Fruit fly (Drosophila melanogaster) whole organism, embryonic: ENCODE measurements around the gene CatB.

Source experiments
- Adf1 ChIP-seq: fragments of 200-800 bp; sonication (Bioruptor generic); IDR thresholded peaks from 2 replicates; pipeline ENCODE4 v1.3.6; 2022; ENCODE audit warnings: missing biosample characterization, missing genetic modification characterization
- Antp ChIP-seq: fragments of 200-800 bp; sonication (Bioruptor generic); optimal IDR thresholded peaks from 3 replicates; lab custom pipeline; 2016; ENCODE audit warnings: missing biosample characterization, missing genetic modification characterization
- BEAF-32 ChIP-seq: fragments of 200-800 bp; sonication (Bioruptor generic); optimal IDR thresholded peaks from 3 replicates; lab custom pipeline; 2017; ENCODE audit warnings: missing biosample characterization, missing genetic modification characterization, mild to moderate bottlenecking, moderate library complexity, missing genetic modification reagents
- Blimp-1 ChIP-seq: fragments of 200-800 bp; sonication (Bioruptor generic); optimal IDR thresholded peaks from 3 replicates; lab custom pipeline; 2018; ENCODE audit warnings: missing biosample characterization, missing genetic modification characterization, mild to moderate bottlenecking, moderate library complexity, missing genetic modification reagents
- CG10209 ChIP-seq: fragments of 200-800 bp; sonication (Bioruptor generic); optimal IDR thresholded peaks from 3 replicates; lab custom pipeline; 2017; ENCODE audit warnings: missing biosample characterization, mild to moderate bottlenecking, missing genetic modification characterization, missing genetic modification reagents
- CG10321 ChIP-seq: fragments of 200-800 bp; sonication (Bioruptor generic); IDR thresholded peaks from 2 replicates; pipeline ENCODE4 v1.3.6; 2022; ENCODE audit warnings: missing biosample characterization, missing genetic modification characterization
- CG10979 ChIP-seq: fragments of 200-800 bp; sonication (Bioruptor generic); optimal IDR thresholded peaks from 2 replicates; lab custom pipeline; 2018; ENCODE audit warnings: missing biosample characterization, mild to moderate bottlenecking, missing genetic modification characterization, moderate library complexity
- CG12071 ChIP-seq: fragments of 200-800 bp; sonication (Bioruptor generic); optimal IDR thresholded peaks from 3 replicates; lab custom pipeline; 2018; ENCODE audit warnings: missing biosample characterization, mild to moderate bottlenecking, missing genetic modification characterization
- CG12236 ChIP-seq: fragments of 200-800 bp; sonication (Bioruptor generic); optimal IDR thresholded peaks from 2 replicates; lab custom pipeline; 2016; ENCODE audit warnings: missing biosample characterization, missing genetic modification characterization
- CG13287 ChIP-seq: fragments of 200-800 bp; sonication (Bioruptor generic); IDR thresholded peaks from 2 replicates; pipeline ENCODE4 v1.3.6; 2022; ENCODE audit warnings: missing biosample characterization, missing genetic modification characterization; ENCODE audit not compliant: partially characterized antibody
- CG13296 ChIP-seq: fragments of 200-800 bp; sonication (Bioruptor generic); optimal IDR thresholded peaks from 3 replicates; lab custom pipeline; 2018; ENCODE audit warnings: missing biosample characterization, mild to moderate bottlenecking, missing genetic modification characterization
- CG13424 ChIP-seq: fragments of 200-800 bp; sonication (Bioruptor generic); optimal IDR thresholded peaks from 2 replicates; lab custom pipeline; 2019; ENCODE audit warnings: missing biosample characterization, mild to moderate bottlenecking, missing genetic modification characterization, moderate library complexity
- CG17385 ChIP-seq: fragments of 200-800 bp; sonication (Bioruptor generic); optimal IDR thresholded peaks from 3 replicates; lab custom pipeline; 2018; ENCODE audit warnings: missing biosample characterization, mild to moderate bottlenecking, missing genetic modification characterization
- CG2129 ChIP-seq: fragments of 200-800 bp; sonication (Bioruptor generic); IDR thresholded peaks from 2 replicates; pipeline ENCODE4 v1.3.6; 2022; ENCODE audit warnings: missing biosample characterization, missing genetic modification characterization; ENCODE audit not compliant: partially characterized antibody
- CG2889 ChIP-seq: fragments of 200-800 bp; sonication (Bioruptor generic); IDR thresholded peaks from 3 replicates; pipeline ENCODE4 v1.3.6; 2022; ENCODE audit warnings: missing biosample characterization, missing genetic modification characterization
- CG3281 ChIP-seq: fragments of 200-800 bp; sonication (Bioruptor generic); optimal IDR thresholded peaks from 3 replicates; lab custom pipeline; 2017; ENCODE audit warnings: missing biosample characterization, mild to moderate bottlenecking, missing genetic modification characterization
- CG4820 ChIP-seq: fragments of 200-800 bp; sonication (Bioruptor generic); optimal IDR thresholded peaks from 3 replicates; lab custom pipeline; 2016; ENCODE audit warnings: missing biosample characterization, missing genetic modification characterization
- CG8359 ChIP-seq: fragments of 200-800 bp; sonication (Bioruptor generic); optimal IDR thresholded peaks from 2 replicates; lab custom pipeline; 2017; ENCODE audit warnings: missing biosample characterization, mild to moderate bottlenecking, missing genetic modification characterization, borderline replicate concordance
- CG9609 ChIP-seq: fragments of 200-800 bp; sonication (Bioruptor generic); optimal IDR thresholded peaks from 3 replicates; lab custom pipeline; 2016; ENCODE audit warnings: missing biosample characterization, missing genetic modification characterization
- CTCF ChIP-seq: fragments of 200-800 bp; sonication (Bioruptor generic); optimal IDR thresholded peaks from 2 replicates; lab custom pipeline; 2017; ENCODE audit warnings: missing biosample characterization, mild to moderate bottlenecking, missing genetic modification characterization, moderate library complexity
- D19B ChIP-seq: fragments of 200-800 bp; sonication (Bioruptor generic); optimal IDR thresholded peaks from 2 replicates; lab custom pipeline; 2017; ENCODE audit warnings: missing biosample characterization, mild to moderate bottlenecking, missing genetic modification characterization
- Dfd ChIP-seq, 2 experiments: fragments of >200 bp; optimal IDR thresholded peaks; 2 replicates each; lab custom pipeline; 2017; ENCODE audit warnings: missing biosample characterization in 2 of 2, missing genetic modification characterization in 2 of 2
- HLH3B ChIP-seq: fragments of 200-800 bp; sonication (Bioruptor generic); IDR thresholded peaks from 2 replicates; pipeline ENCODE4 v1.3.6; 2022; ENCODE audit warnings: missing biosample characterization, missing genetic modification characterization
- HLH54F ChIP-seq: fragments of 200-800 bp; sonication (Bioruptor generic); optimal IDR thresholded peaks from 3 replicates; lab custom pipeline; 2016; ENCODE audit warnings: missing biosample characterization, missing genetic modification characterization
- Hr39 ChIP-seq: fragments of >200 bp; optimal IDR thresholded peaks from 2 replicates; lab custom pipeline; 2017
- Hr51 ChIP-seq, 2 experiments: fragments of 200-800 bp; sonication (Bioruptor generic); optimal IDR thresholded peaks; 2 replicates in 1 of 2; 3 replicates in 1 of 2; lab custom pipeline; 2016 to 2018; ENCODE audit warnings: missing biosample characterization in 2 of 2, missing genetic modification characterization in 2 of 2, mild to moderate bottlenecking in 1 of 2, moderate library complexity in 1 of 2
- Mes4 ChIP-seq: fragments of 200-800 bp; sonication (Bioruptor generic); optimal IDR thresholded peaks from 2 replicates; lab custom pipeline; 2016; ENCODE audit warnings: missing biosample characterization, missing genetic modification characterization
- Side ChIP-seq: fragments of 200-800 bp; sonication (Bioruptor generic); optimal IDR thresholded peaks from 2 replicates; lab custom pipeline; 2016; ENCODE audit warnings: missing biosample characterization, missing genetic modification characterization
- Trl ChIP-seq, 3 experiments: fragments of >200 bp in 2 of 3; fragments of 200-800 bp in 1 of 3; sonication (Bioruptor generic) in 1 of 3; optimal IDR thresholded peaks; 2 replicates in 1 of 3; 3 replicates in 2 of 3; lab custom pipeline; 2016 to 2017; ENCODE audit warnings: missing biosample characterization in 1 of 3, missing genetic modification characterization in 1 of 3
- Xrp1 ChIP-seq: fragments of 200-800 bp; sonication (Bioruptor generic); IDR thresholded peaks from 2 replicates; pipeline ENCODE4 v1.3.6; 2022; ENCODE audit warnings: missing biosample characterization, missing genetic modification characterization
- YL-1 ChIP-seq: fragments of 200-800 bp; sonication (Bioruptor generic); optimal IDR thresholded peaks from 3 replicates; lab custom pipeline; 2017; ENCODE audit warnings: missing biosample characterization, mild to moderate bottlenecking, missing genetic modification characterization
- ci ChIP-seq: fragments of 200-800 bp; sonication (Bioruptor generic); IDR thresholded peaks from 3 replicates; pipeline ENCODE4 v1.3.6; 2022; ENCODE audit warnings: missing biosample characterization, missing genetic modification characterization
- ems ChIP-seq: fragments of 200-800 bp; sonication (Bioruptor generic); optimal IDR thresholded peaks from 3 replicates; lab custom pipeline; 2016; ENCODE audit warnings: missing biosample characterization, missing genetic modification characterization
- en ChIP-seq: fragments of 200-800 bp; sonication (Bioruptor generic); optimal IDR thresholded peaks from 2 replicates; lab custom pipeline; 2016; ENCODE audit warnings: missing biosample characterization, missing genetic modification characterization
- fd102C ChIP-seq: fragments of 200-800 bp; sonication (Bioruptor generic); optimal IDR thresholded peaks from 2 replicates; lab custom pipeline; 2018; ENCODE audit warnings: missing biosample characterization, mild to moderate bottlenecking, missing genetic modification characterization, moderate library complexity
- gcm ChIP-seq: fragments of 200-800 bp; sonication (Bioruptor generic); optimal IDR thresholded peaks from 2 replicates; lab custom pipeline; 2019; ENCODE audit warnings: missing biosample characterization, mild to moderate bottlenecking, missing genetic modification characterization, moderate library complexity
- gsb-n ChIP-seq: fragments of 200-800 bp; sonication (Bioruptor generic); optimal IDR thresholded peaks from 3 replicates; lab custom pipeline; 2018; ENCODE audit warnings: missing biosample characterization, mild to moderate bottlenecking, missing genetic modification characterization
- her ChIP-seq: fragments of 200-800 bp; sonication (Bioruptor generic); optimal IDR thresholded peaks from 2 replicates; lab custom pipeline; 2016; ENCODE audit warnings: missing biosample characterization, missing genetic modification characterization
- insv ChIP-seq, 2 experiments: fragments of 200-800 bp; sonication (Bioruptor generic); optimal IDR thresholded peaks; 3 replicates each; lab custom pipeline; 2016 to 2018; ENCODE audit warnings: missing biosample characterization in 2 of 2, missing genetic modification characterization in 2 of 2
- lilli ChIP-seq: fragments of 200-800 bp; sonication (Bioruptor generic); optimal IDR thresholded peaks from 3 replicates; lab custom pipeline; 2016; ENCODE audit warnings: missing biosample characterization, missing genetic modification characterization
- lmd ChIP-seq: fragments of 200-800 bp; sonication (Bioruptor generic); IDR thresholded peaks from 2 replicates; pipeline ENCODE4 v1.3.6; 2022; ENCODE audit warnings: missing biosample characterization, missing genetic modification characterization
- onecut ChIP-seq: fragments of 200-800 bp; sonication (Bioruptor generic); IDR thresholded peaks from 2 replicates; pipeline ENCODE4 v1.3.6; 2022; ENCODE audit warnings: missing biosample characterization, missing genetic modification characterization
- sc ChIP-seq, 3 experiments: fragments of >200 bp in 2 of 3; fragments of 200-800 bp in 1 of 3; sonication (Bioruptor generic) in 1 of 3; optimal IDR thresholded peaks; 2 replicates in 2 of 3; 3 replicates in 1 of 3; lab custom pipeline; 2017; ENCODE audit warnings: mild to moderate bottlenecking in 1 of 3, missing biosample characterization in 1 of 3, missing genetic modification characterization in 1 of 3, missing genetic modification reagents in 1 of 3
- sima ChIP-seq: fragments of 200-800 bp; sonication (Bioruptor generic); optimal IDR thresholded peaks from 2 replicates; lab custom pipeline; 2016; ENCODE audit warnings: missing biosample characterization, missing genetic modification characterization
- toy ChIP-seq: fragments of 200-800 bp; sonication (Bioruptor generic); IDR thresholded peaks from 2 replicates; pipeline ENCODE4 v1.3.6; 2022; ENCODE audit warnings: missing biosample characterization, missing genetic modification characterization
- tx ChIP-seq: fragments of 200-800 bp; sonication (Bioruptor generic); optimal IDR thresholded peaks from 2 replicates; lab custom pipeline; 2016; ENCODE audit warnings: missing biosample characterization, missing genetic modification characterization
- wek ChIP-seq: fragments of 200-800 bp; sonication (Bioruptor generic); optimal IDR thresholded peaks from 3 replicates; lab custom pipeline; 2018; ENCODE audit warnings: missing biosample characterization, mild to moderate bottlenecking, missing genetic modification characterization, moderate library complexity
- wor ChIP-seq: fragments of 200-800 bp; sonication (Bioruptor generic); IDR thresholded peaks from 2 replicates; pipeline ENCODE4 v1.3.6; 2022; ENCODE audit warnings: missing biosample characterization, missing genetic modification characterization
- zf30C ChIP-seq: fragments of 200-800 bp; sonication (Bioruptor generic); optimal IDR thresholded peaks from 3 replicates; lab custom pipeline; 2018; ENCODE audit warnings: missing biosample characterization, mild to moderate bottlenecking, missing genetic modification characterization

The CatB gene

dm6 chr2L:8717618-8718336 is 12.4 kb downstream of the CatB start (continued):
- TF ChIP-seq CG13287 (GFP tag; lab: Robert Waterston, UW) (peak; percentile 61), Trl (optimal IDR thresholded peaks at IDR 0.05; lab: Kevin White, UChicago) (peak; percentile 85 to 95), Trl (GFP tag; optimal IDR thresholded peaks at IDR 0.05; lab: Kevin White, UChicago) (no peak), sc (optimal IDR thresholded peaks at IDR 0.05; lab: Kevin White, UChicago) (no peak), sc (GFP tag; optimal IDR thresholded peaks at IDR 0.05; lab: Kevin White, UChicago) (peak; percentile 74), toy (peak; percentile 72; the same call in 1 of the 2 replicates), ems (GFP tag; lab: Kevin White, UChicago) (no peak), CG9609 (GFP tag; lab: Kevin White, UChicago) (peak; percentile 29), CG10209 (GFP tag; lab: Kevin White, UChicago) (peak; percentile 94), lmd (GFP tag; lab: Robert Waterston, UW) (peak; percentile 90), CG12236 (GFP tag; lab: Kevin White, UChicago) (peak; percentile 33), Hr39 (lab: Kevin White, UChicago) (no peak), CG8359 (GFP tag; lab: Kevin White, UChicago) (peak; percentile 54), CG13424 (peak; percentile 93), Adf1 (GFP tag; lab: Robert Waterston, UW) (peak; percentile 64), BEAF-32 (GFP tag; lab: Kevin White, UChicago) (no peak), CG2889 (GFP tag; lab: Robert Waterston, UW) (peak; percentile 41; the same call in 1 of the 3 replicates), fd102C (GFP tag; lab: Kevin White, UChicago) (no peak), Hr51 (GFP tag; optimal IDR thresholded peaks at IDR 0.05; lab: Kevin White, UChicago) (peak; percentile 60 to 96), YL-1 (GFP tag; lab: Kevin White, UChicago) (peak; percentile 85), en (peak; percentile 21), CG13296 (GFP tag; lab: Kevin White, UChicago) (peak; percentile 91), wek (peak; percentile 73), Xrp1 (GFP tag; lab: Robert Waterston, UW) (peak; percentile 80), tx (peak; percentile 37), insv (GFP tag; optimal IDR thresholded peaks at IDR 0.05; lab: Kevin White, UChicago) (peak in 1 of 2 experiments; percentile 68), CG2129 (GFP tag; lab: Robert Waterston, UW) (no peak), sima (GFP tag; lab: Kevin White, UChicago) (peak; percentile 49), D19B (GFP tag; lab: Kevin White, UChicago) (peak; percentile 85), lilli (GFP tag; lab: Kevin White, UChicago) (peak; percentile 86), CG12071 (GFP tag; lab: Kevin White, UChicago) (peak; percentile 68), CTCF (GFP tag; lab: Kevin White, UChicago) (peak; percentile 64), CG4820 (GFP tag; lab: Kevin White, UChicago) (peak; percentile 83), her (GFP tag; lab: Kevin White, UChicago) (no peak), CG10979 (tag; lab: Kevin White, UChicago) (peak; percentile 89), Mes4 (GFP tag; lab: Kevin White, UChicago) (peak; percentile 70), wor (GFP tag; lab: Robert Waterston, UW) (no peak), Dfd (GFP tag; optimal IDR thresholded peaks at IDR 0.05; lab: Kevin White, UChicago) (peak in 1 of 2 experiments; percentile 83), Side (GFP tag; lab: Kevin White, UChicago) (peak; percentile 28), Antp (peak; percentile 15), gcm (peak; percentile 91), HLH54F (GFP tag; lab: Kevin White, UChicago) (peak; percentile 66), CG3281 (GFP tag; lab: Kevin White, UChicago) (peak; percentile 95), onecut (GFP tag; lab: Robert Waterston, UW) (peak; percentile 86), ci (GFP tag; lab: Robert Waterston, UW) (peak; percentile 87), zf30C (GFP tag; lab: Kevin White, UChicago) (peak; percentile 89), CG10321 (GFP tag; lab: Robert Waterston, UW) (peak; percentile 21; the same call in 1 of the 2 replicates), HLH3B (GFP tag; lab: Robert Waterston, UW) (peak; percentile 75; the same call in 1 of the 2 replicates), Blimp-1 (peak; percentile 85), gsb-n (peak; percentile 80), CG17385 (GFP tag; lab: Kevin White, UChicago) (peak; percentile 89)
